Worm (Caenorhabditis elegans): ENCODE results near the gene nhr-61.

DNA sequence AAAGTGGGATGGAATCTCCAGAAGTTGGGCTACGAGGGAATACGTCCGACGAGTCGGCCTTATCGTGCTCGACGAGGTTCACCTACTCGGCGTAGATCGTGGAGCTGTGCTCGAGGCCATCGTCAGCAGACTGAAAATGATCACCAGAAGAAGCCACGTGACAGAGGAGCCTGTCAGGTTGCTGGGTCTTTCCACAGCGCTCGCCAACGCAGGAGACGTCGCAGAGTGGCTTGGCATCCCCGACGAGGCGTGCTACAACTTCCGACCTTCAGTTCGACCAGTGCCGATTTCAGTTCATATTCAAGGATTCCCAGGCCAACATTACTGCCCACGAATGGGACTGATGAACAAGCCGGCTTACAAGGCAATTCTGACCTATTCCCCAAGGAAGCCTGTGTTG lies 47.2 kb downstream of the nhr-61 start:
- TF ChIP-seq ztf-25 (GFP tag; IDR thresholded peaks at IDR 0.05) = no peak
- TF ChIP-seq aptf-2 (GFP tag; conservative IDR thresholded peaks at IDR 0.05) = no peak
- TF ChIP-seq tlf-1 (GFP tag; optimal IDR thresholded peaks at IDR 0.05) = no peak
- no peak for TF ChIP-seq dpff-1 (tag; optimal IDR thresholded peaks at IDR 0.05)
- TF ChIP-seq unc-62 (GFP tag; optimal IDR thresholded peaks at IDR 0.05) = no peak
- TF ChIP-seq cebp-1 (GFP tag; IDR thresholded peaks at IDR 0.05) = no peak
- no peak for TF ChIP-seq cebp-1 (tag; optimal IDR thresholded peaks at IDR 0.05)
- TF ChIP-seq lag-1 (GFP tag; IDR thresholded peaks at IDR 0.05) = no peak
- TF ChIP-seq madf-3 (GFP tag; IDR thresholded peaks at IDR 0.05) = no peak
- TF ChIP-seq cebp-2 (GFP tag; IDR thresholded peaks at IDR 0.05) = no peak
- TF ChIP-seq nfya-1 (tag; optimal IDR thresholded peaks at IDR 0.05; ENCODE audit: borderline replicate concordance, insufficient read depth) = no peak
- no peak for TF ChIP-seq nhr-27 (tag; optimal IDR thresholded peaks at IDR 0.05)
- no peak for TF ChIP-seq F22D6.2 (tag; optimal IDR thresholded peaks at IDR 0.05)
- TF ChIP-seq unc-130 (GFP tag; optimal IDR thresholded peaks at IDR 0.05) = no peak
- TF ChIP-seq die-1 (tag; optimal IDR thresholded peaks at IDR 0.05) = no peak
